Worm (Caenorhabditis elegans) whole organism, L2 larva: ENCODE measurements around the gene cdc-48.2.

Experiments
- R02D3.7 ChIP-seq: fragments of 150-350 bp; optimal IDR thresholded peaks from 2 replicates; lab custom pipeline; 2014; ENCODE audit warnings: missing biosample characterization, missing genetic modification characterization
- elt-3 ChIP-seq: sonication (generic microtip); optimal IDR thresholded peaks from 2 replicates; lab custom pipeline; 2017; ENCODE audit warnings: missing biosample characterization, missing genetic modification characterization
- nhr-12 ChIP-seq: fragments of 150-350 bp; optimal IDR thresholded peaks from 2 replicates; lab custom pipeline; 2014; ENCODE audit warnings: missing biosample characterization, missing genetic modification characterization
- nhr-25 ChIP-seq: fragments of 150-350 bp; sonication (generic microtip); optimal IDR thresholded peaks from 3 replicates; lab custom pipeline; 2014; ENCODE audit warnings: missing biosample characterization, missing genetic modification characterization
- sma-3 ChIP-seq: sonication (generic microtip); optimal IDR thresholded peaks from 2 replicates; lab custom pipeline; 2016; ENCODE audit warnings: missing genetic modification reagents, missing genetic modification characterization, missing compliant biosample characterization
- sma-9 ChIP-seq, 2 experiments: fragments of 150-350 bp in 1 of 2; sonication (generic microtip) in 1 of 2; optimal IDR thresholded peaks; 2 replicates each; lab custom pipeline; 2014 to 2016; ENCODE audit warnings: missing genetic modification characterization in 2 of 2, mild to moderate bottlenecking in 1 of 2, missing biosample characterization in 1 of 2, missing compliant biosample characterization in 1 of 2, missing genetic modification reagents in 1 of 2, moderate library complexity in 1 of 2
- ztf-11 ChIP-seq: sonication (generic microtip); optimal IDR thresholded peaks from 2 replicates; lab custom pipeline; 2017; ENCODE audit warnings: missing biosample characterization, missing genetic modification characterization

ce11 chrII:8116159-8116558 is 22.1 kb upstream of the cdc-48.2 start, which contains the start of gene unc-105:
- no peak for TF ChIP-seq nhr-12
- no peak for TF ChIP-seq R02D3.7 (tag; lab: Kevin White, UChicago)
- TF ChIP-seq sma-3 (GFP tag; lab: Kevin White, UChicago): no peak
- TF ChIP-seq nhr-25 (tag; lab: Kevin White, UChicago): no peak
- no peak for TF ChIP-seq ztf-11
- TF ChIP-seq elt-3: no peak
- TF ChIP-seq sma-9 (GFP tag; optimal IDR thresholded peaks at IDR 0.05; lab: Kevin White, UChicago): no peak
- no peak for TF ChIP-seq sma-9 (tag; optimal IDR thresholded peaks at IDR 0.05; lab: Kevin White, UChicago)
